Worm (Caenorhabditis elegans): ENCODE data around the gene C14C10.5.

The C14C10.5 gene

DNA sequence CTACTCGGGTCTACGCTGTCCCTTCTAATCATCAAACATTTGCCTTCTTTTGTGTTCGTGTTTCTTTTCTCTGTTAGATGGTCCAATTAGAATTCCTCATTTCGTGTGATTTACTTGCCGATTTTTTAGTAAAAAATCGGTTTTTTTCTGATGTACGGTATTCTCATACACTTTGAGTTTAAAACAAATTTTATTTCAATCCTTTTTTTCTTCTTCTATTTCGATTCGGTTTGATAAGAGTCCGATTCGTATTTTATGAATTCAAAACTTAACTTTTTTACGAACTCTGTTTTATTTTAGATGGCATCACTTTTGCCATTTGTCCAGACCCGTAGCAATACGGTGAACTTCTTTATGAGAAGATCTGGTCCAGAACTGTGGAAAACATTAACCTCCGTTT lies 36.8 kb upstream of the C14C10.5 start, which contains the start of gene mrps-5:
Gene mrps-5, plus strand, starts transcription at position 301 of the 400 bp plus-strand sequence.
- TF ChIP-seq nhr-85 (tag), result no peak
- no peak for TF ChIP-seq mef-2 (tag; optimal IDR thresholded peaks at IDR 0.05)
- no peak for TF ChIP-seq unc-130 (tag; optimal IDR thresholded peaks at IDR 0.05)
- no peak for TF ChIP-seq zag-1 (tag; optimal IDR thresholded peaks at IDR 0.05)
- no peak for TF ChIP-seq tlp-1 (tag; optimal IDR thresholded peaks at IDR 0.05)
- TF ChIP-seq hlh-17 (GFP tag; optimal IDR thresholded peaks at IDR 0.05; ENCODE audit: borderline replicate concordance), result no peak
- TF ChIP-seq fkh-10 (GFP tag; optimal IDR thresholded peaks at IDR 0.05), result no peak
- TF ChIP-seq isw-1 (GFP tag; IDR thresholded peaks at IDR 0.05), result no peak
- TF ChIP-seq jun-1 (tag; optimal IDR thresholded peaks at IDR 0.05), result no peak
- no peak for TF ChIP-seq F16B12.6 (tag; optimal IDR thresholded peaks at IDR 0.05)

DNA sequence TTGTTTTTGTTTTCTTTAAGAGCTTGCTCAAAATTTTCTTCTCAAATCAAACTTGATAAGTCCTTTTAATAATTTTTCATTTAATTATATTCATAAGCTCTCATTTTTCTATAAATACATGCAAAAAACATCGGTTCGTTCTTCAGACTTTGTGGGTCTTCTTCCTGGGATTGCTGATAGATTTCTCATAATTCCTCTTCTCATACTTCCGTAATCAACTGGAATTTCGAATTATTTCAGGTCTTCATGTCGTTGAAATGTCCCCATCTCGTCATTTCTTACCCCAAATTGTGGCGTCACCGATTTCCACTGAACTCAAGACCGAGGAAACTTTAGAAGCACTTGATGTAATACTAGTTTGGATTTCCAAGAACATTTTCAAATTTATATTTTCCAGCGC lies 35.1 kb upstream of the C14C10.5 start:
- TF ChIP-seq ztf-4 (tag; optimal IDR thresholded peaks at IDR 0.05), result no peak
- TF ChIP-seq egl-13 (tag; optimal IDR thresholded peaks at IDR 0.05), result no peak
- TF ChIP-seq pqm-1 (tag; optimal IDR thresholded peaks at IDR 0.05), result no peak
- TF ChIP-seq ceh-90 (tag; optimal IDR thresholded peaks at IDR 0.05), result no peak
- peak; percentile 10 for TF ChIP-seq nhr-47 (tag; optimal IDR thresholded peaks at IDR 0.05)
- no peak for TF ChIP-seq alr-1 (tag; optimal IDR thresholded peaks at IDR 0.05; ENCODE audit: borderline replicate concordance)
- no peak for TF ChIP-seq C34B4.2 (tag; optimal IDR thresholded peaks at IDR 0.05)
- no peak for TF ChIP-seq dpl-1 (GFP tag; optimal IDR thresholded peaks at IDR 0.05)
- TF ChIP-seq elt-2 (tag; optimal IDR thresholded peaks at IDR 0.05), result no peak
- no peak for TF ChIP-seq nhr-237 (tag; optimal IDR thresholded peaks at IDR 0.05)
- no peak for TF ChIP-seq jun-1 (tag; optimal IDR thresholded peaks at IDR 0.05)
- TF ChIP-seq efl-3 (GFP tag; optimal IDR thresholded peaks at IDR 0.05), result no peak
- no peak for TF ChIP-seq xbp-1 (tag; optimal IDR thresholded peaks at IDR 0.05)
- TF ChIP-seq snpc-4 (tag; optimal IDR thresholded peaks at IDR 0.05), result no peak
- TF ChIP-seq unc-30 (tag; optimal IDR thresholded peaks at IDR 0.05), result no peak
- TF ChIP-seq mef-2 (tag; optimal IDR thresholded peaks at IDR 0.05), result no peak
- peak; percentile 84 for TF ChIP-seq pax-3 (tag; optimal IDR thresholded peaks at IDR 0.05)
- TF ChIP-seq nhr-12 (tag; optimal IDR thresholded peaks at IDR 0.05), result no peak
- no peak for TF ChIP-seq lsy-2 (tag; optimal IDR thresholded peaks at IDR 0.05)
- no peak for TF ChIP-seq ets-5 (GFP tag; IDR thresholded peaks at IDR 0.05)
- no peak for TF ChIP-seq efl-1 (optimal IDR thresholded peaks at IDR 0.05)
- no peak for TF ChIP-seq efl-1 (GFP tag; optimal IDR thresholded peaks at IDR 0.05 in 1 of 2)
- TF ChIP-seq mdl-1 (tag; optimal IDR thresholded peaks at IDR 0.05), result no peak
- TF ChIP-seq fkh-8 (tag; optimal IDR thresholded peaks at IDR 0.05), result peak; percentile 31
- no peak for TF ChIP-seq elt-3 (tag; optimal IDR thresholded peaks at IDR 0.05)
- no peak for TF ChIP-seq sup-37 (GFP tag; optimal IDR thresholded peaks at IDR 0.05)
- TF ChIP-seq hlh-4 (tag; optimal IDR thresholded peaks at IDR 0.05), result no peak
- TF ChIP-seq sox-4 (tag; optimal IDR thresholded peaks at IDR 0.05), result peak; percentile 15
- peak; percentile 78 for TF ChIP-seq dsc-1 (tag; optimal IDR thresholded peaks at IDR 0.05)
- no peak for TF ChIP-seq aha-1 (tag; optimal IDR thresholded peaks at IDR 0.05)
- TF ChIP-seq grh-1 (GFP tag; IDR thresholded peaks at IDR 0.05), result no peak
- TF ChIP-seq snu-23 (GFP tag; optimal IDR thresholded peaks at IDR 0.05), result no peak
- no peak for TF ChIP-seq nhr-11 (tag; optimal IDR thresholded peaks at IDR 0.05)
- no peak for TF ChIP-seq C16A3.4 (tag; optimal IDR thresholded peaks at IDR 0.05)
- no peak for TF ChIP-seq lin-39 (tag; optimal IDR thresholded peaks at IDR 0.05)
- TF ChIP-seq nhr-85 (tag), result no peak
- no peak for TF ChIP-seq unc-86 (tag; optimal IDR thresholded peaks at IDR 0.05)
- no peak for TF ChIP-seq nhr-19 (GFP tag; conservative IDR thresholded peaks at IDR 0.05)
